Worm (Caenorhabditis elegans): ENCODE measurements around the gene unc-50.

Gene unc-50

DNA sequence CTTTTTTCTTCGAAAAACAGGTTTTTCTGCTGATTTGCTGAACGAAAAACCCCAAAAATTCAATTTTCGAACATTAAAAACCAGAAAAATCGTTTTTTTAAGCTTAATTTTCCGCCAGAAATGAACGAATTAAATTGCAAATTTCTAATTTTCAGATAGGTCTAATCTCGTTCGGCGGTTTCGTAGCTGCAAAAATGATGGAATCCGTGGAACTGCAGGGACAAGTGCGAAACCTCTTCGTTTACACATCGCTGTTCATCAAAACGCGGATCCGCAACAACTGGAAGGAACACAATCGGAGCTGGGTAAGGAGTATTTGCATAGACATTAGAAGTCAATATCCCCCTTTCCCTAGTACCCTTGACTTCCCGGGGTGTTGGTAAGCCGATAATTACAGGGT lies 18.1 kb upstream of the unc-50 start:
- TF ChIP-seq elt-1 (tag; optimal IDR thresholded peaks at IDR 0.05; ENCODE audit: borderline replicate concordance, insufficient read depth) (no peak), unc-62 (GFP tag; optimal IDR thresholded peaks at IDR 0.05) (no peak), unc-39 (tag; optimal IDR thresholded peaks at IDR 0.05) (no peak), mab-5 (tag; optimal IDR thresholded peaks at IDR 0.05) (no peak), flh-1 (GFP tag; optimal IDR thresholded peaks at IDR 0.05) (no peak), zip-8 (tag; optimal IDR thresholded peaks at IDR 0.05) (no peak), sem-2 (GFP tag; optimal IDR thresholded peaks at IDR 0.05) (no peak)

DNA sequence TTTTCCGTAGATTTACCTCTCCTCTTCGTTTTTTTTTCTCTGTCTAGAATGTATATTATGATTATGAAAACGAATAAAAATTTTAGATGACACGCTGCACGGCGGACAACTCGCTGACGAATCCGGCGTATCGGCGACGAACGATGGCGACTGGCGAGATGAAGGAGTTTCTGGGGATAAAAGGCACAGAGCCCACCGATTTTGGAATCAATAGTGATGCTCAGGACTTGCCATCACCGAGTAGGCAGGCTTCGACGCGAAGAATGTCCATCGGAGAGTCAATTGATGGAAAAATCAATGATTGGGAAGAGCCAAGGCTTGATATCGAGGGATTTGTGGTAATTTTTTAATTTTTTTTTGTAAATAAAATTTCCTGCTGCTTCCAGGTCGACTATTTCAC lies 17.1 kb upstream of the unc-50 start, which contains the start of gene ced-9:
TSS of gene ced-9 (plus strand) at position 87 of the 400 bp plus-strand sequence.
- no peak for TF ChIP-seq zip-8 (tag; optimal IDR thresholded peaks at IDR 0.05)
- no peak for TF ChIP-seq pha-4 (tag; optimal IDR thresholded peaks at IDR 0.05)
- no peak for TF ChIP-seq ceh-83 (GFP tag; optimal IDR thresholded peaks at IDR 0.05)
- TF ChIP-seq tbx-8 (GFP tag; optimal IDR thresholded peaks at IDR 0.05) = no peak
- TF ChIP-seq mls-2 (tag; optimal IDR thresholded peaks at IDR 0.05) = no peak
- no peak for TF ChIP-seq drap-1 (GFP tag; optimal IDR thresholded peaks at IDR 0.05)
- TF ChIP-seq ztf-11 (tag; optimal IDR thresholded peaks at IDR 0.05) = no peak
- no peak for TF ChIP-seq M03D4.4 (tag; optimal IDR thresholded peaks at IDR 0.05)
- no peak for TF ChIP-seq nhr-76 (tag; optimal IDR thresholded peaks at IDR 0.05)
- no peak for TF ChIP-seq mep-1 (tag; optimal IDR thresholded peaks at IDR 0.05)

DNA sequence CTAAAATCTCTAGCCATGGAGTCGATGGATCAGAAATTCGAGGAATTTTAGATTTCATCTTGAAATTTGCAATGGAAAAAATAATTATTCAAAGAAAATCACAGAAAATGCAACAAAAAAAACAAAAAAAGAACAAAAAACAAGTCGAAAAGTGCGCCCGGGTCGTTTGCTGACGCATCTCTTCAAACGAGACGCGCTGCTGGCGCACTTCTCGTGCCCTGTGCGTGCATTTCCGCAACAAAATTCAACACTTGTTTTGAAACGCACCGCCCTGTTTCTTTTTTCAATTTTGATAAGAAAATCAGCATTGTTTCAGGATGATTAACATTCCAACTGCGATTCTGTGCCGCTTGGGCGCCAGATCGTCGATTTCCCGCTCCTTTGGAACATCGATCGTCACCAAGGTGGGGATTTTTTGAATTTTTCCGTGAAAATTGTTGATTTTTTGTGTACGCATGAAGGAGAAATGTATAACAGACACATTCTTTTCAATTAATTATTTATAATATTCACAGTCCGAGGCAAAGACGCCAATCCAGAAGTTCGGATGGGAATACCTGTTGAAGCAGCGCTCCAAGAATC lies 16.1 kb upstream of the unc-50 start, which contains the start of the genes jmjd-4 and mev-1:
TSS of gene jmjd-4 (minus strand) at position 58 of the 582 bp plus-strand sequence.
TSS of gene mev-1 (plus strand) at position 317 of the 582 bp plus-strand sequence.
- peak; percentile 3 for TF ChIP-seq ces-1 (GFP tag; optimal IDR thresholded peaks at IDR 0.05)
- no peak for TF ChIP-seq sem-2 (GFP tag; optimal IDR thresholded peaks at IDR 0.05)
- TF ChIP-seq ham-2 (GFP tag; optimal IDR thresholded peaks at IDR 0.05) = no peak
- TF ChIP-seq hlh-1 (tag; optimal IDR thresholded peaks at IDR 0.05) = peak; percentile 73
- TF ChIP-seq nhr-2 (tag; optimal IDR thresholded peaks at IDR 0.05) = no peak
- TF ChIP-seq lin-13 (tag; optimal IDR thresholded peaks at IDR 0.05) = peak; percentile 67
- TF ChIP-seq ceh-43 (GFP tag; optimal IDR thresholded peaks at IDR 0.05) = no peak
- TF ChIP-seq mls-2 (tag; optimal IDR thresholded peaks at IDR 0.05) = peak; percentile 42
- no peak for TF ChIP-seq nhr-28 (tag; optimal IDR thresholded peaks at IDR 0.05)
- peak; percentile 8 for TF ChIP-seq mab-5 (tag; optimal IDR thresholded peaks at IDR 0.05)
- TF ChIP-seq elt-1 (tag; optimal IDR thresholded peaks at IDR 0.05; ENCODE audit: borderline replicate concordance, insufficient read depth) = no peak
- TF ChIP-seq nhr-237 (tag; optimal IDR thresholded peaks at IDR 0.05) = peak; percentile 28
- TF ChIP-seq pha-4 (tag; optimal IDR thresholded peaks at IDR 0.05) = peak; percentile 72
- peak; percentile 5 for TF ChIP-seq drap-1 (GFP tag; optimal IDR thresholded peaks at IDR 0.05)
- TF ChIP-seq M03D4.4 (tag; optimal IDR thresholded peaks at IDR 0.05) = peak; percentile 65
- peak; percentile 61 for TF ChIP-seq mep-1 (tag; optimal IDR thresholded peaks at IDR 0.05)
- no peak for TF ChIP-seq elt-3 (tag; optimal IDR thresholded peaks at IDR 0.05)
- TF ChIP-seq nhr-12 (tag; optimal IDR thresholded peaks at IDR 0.05) = no peak
- no peak for TF ChIP-seq bed-3 (GFP tag; optimal IDR thresholded peaks at IDR 0.05)
- TF ChIP-seq lsy-2 (tag; optimal IDR thresholded peaks at IDR 0.05) = peak; percentile 75
- TF ChIP-seq ztf-11 (tag; optimal IDR thresholded peaks at IDR 0.05) = peak; percentile 17
- no peak for TF ChIP-seq blmp-1 (tag; optimal IDR thresholded peaks at IDR 0.05)
- no peak for TF ChIP-seq tbx-8 (GFP tag; optimal IDR thresholded peaks at IDR 0.05)
- peak; percentile 76 for TF ChIP-seq sptf-1 (tag; optimal IDR thresholded peaks at IDR 0.05)

DNA sequence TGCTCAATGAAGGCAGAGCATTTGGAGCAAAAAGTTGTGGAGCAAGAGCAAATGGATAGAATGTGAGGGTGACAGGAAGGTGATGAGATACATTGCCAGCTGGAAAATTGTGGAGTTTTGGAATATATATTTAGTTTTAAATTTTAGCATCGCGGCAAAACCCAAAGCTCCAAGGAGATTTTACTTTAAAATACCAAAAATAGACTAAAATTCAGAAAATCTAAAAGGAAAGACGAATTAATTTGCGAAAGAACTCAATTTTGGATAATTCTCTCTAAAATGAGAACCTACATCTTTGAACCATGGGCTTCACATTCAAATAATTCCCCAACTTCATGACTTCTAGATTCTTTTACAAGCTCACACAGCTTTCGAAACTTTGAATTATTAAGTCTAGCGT lies 14.6 kb upstream of the unc-50 start, which contains the start of gene T07C4.12:
TSS of gene T07C4.12 (minus strand) at position 101 of the 400 bp plus-strand sequence.
- TF ChIP-seq nhr-28 (tag; optimal IDR thresholded peaks at IDR 0.05) (no peak), elt-3 (tag; optimal IDR thresholded peaks at IDR 0.05) (no peak), sptf-1 (tag; optimal IDR thresholded peaks at IDR 0.05) (no peak), blmp-1 (tag; optimal IDR thresholded peaks at IDR 0.05) (no peak), ceh-43 (GFP tag; optimal IDR thresholded peaks at IDR 0.05) (no peak), nhr-12 (tag; optimal IDR thresholded peaks at IDR 0.05) (no peak), drap-1 (GFP tag; optimal IDR thresholded peaks at IDR 0.05) (no peak), lin-32 (GFP tag; optimal IDR thresholded peaks at IDR 0.05) (no peak), hlh-1 (tag; optimal IDR thresholded peaks at IDR 0.05) (no peak), mep-1 (tag; optimal IDR thresholded peaks at IDR 0.05) (no peak), ceh-83 (GFP tag; optimal IDR thresholded peaks at IDR 0.05) (no peak), M03D4.4 (tag; optimal IDR thresholded peaks at IDR 0.05) (no peak), lin-13 (tag; optimal IDR thresholded peaks at IDR 0.05) (no peak), ceh-39 (tag; optimal IDR thresholded peaks at IDR 0.05) (no peak), mls-2 (tag; optimal IDR thresholded peaks at IDR 0.05) (no peak), unc-62 (GFP tag; optimal IDR thresholded peaks at IDR 0.05) (no peak)
